Worm (Caenorhabditis elegans) whole organism, L2 larva: ENCODE measurements around the gene clc-33.

Source experiments
- F13H6.1 ChIP-seq: sonication (generic microtip); optimal IDR thresholded peaks from 2 replicates; lab custom pipeline; 2016; ENCODE audit warnings: missing genetic modification characterization, missing compliant biosample characterization
- ZK546.5 ChIP-seq: sonication (generic microtip); optimal IDR thresholded peaks from 2 replicates; lab custom pipeline; 2017; ENCODE audit warnings: missing biosample characterization, missing genetic modification characterization
- aly-2 ChIP-seq: fragments of 150-350 bp; optimal IDR thresholded peaks from 2 replicates; lab custom pipeline; 2014; ENCODE audit warnings: missing biosample characterization, missing genetic modification characterization
- ama-1 ChIP-seq: fragments of 150-350 bp; optimal IDR thresholded peaks from 2 replicates; lab custom pipeline; 2018; ENCODE audit warnings: inconsistent platforms
- elt-1 ChIP-seq: fragments of 150-350 bp; optimal IDR thresholded peaks from 2 replicates; lab custom pipeline; 2014; ENCODE audit warnings: missing biosample characterization, missing genetic modification characterization
- mbf-1 ChIP-seq: sonication (generic microtip); optimal IDR thresholded peaks from 2 replicates; lab custom pipeline; 2017; ENCODE audit warnings: missing biosample characterization, missing genetic modification characterization
- nhr-11 ChIP-seq: fragments of 150-350 bp; optimal IDR thresholded peaks from 2 replicates; lab custom pipeline; 2014; ENCODE audit warnings: missing biosample characterization, missing genetic modification characterization
- nhr-12 ChIP-seq: fragments of 150-350 bp; optimal IDR thresholded peaks from 2 replicates; lab custom pipeline; 2014; ENCODE audit warnings: missing biosample characterization, missing genetic modification characterization
- peb-1 ChIP-seq: fragments of 150-350 bp; optimal IDR thresholded peaks from 2 replicates; lab custom pipeline; 2014; ENCODE audit warnings: missing biosample characterization, missing genetic modification characterization
- ztf-11 ChIP-seq: sonication (generic microtip); optimal IDR thresholded peaks from 2 replicates; lab custom pipeline; 2017; ENCODE audit warnings: missing biosample characterization, missing genetic modification characterization

ce11 chrII:838414-838813 lies 1.8 kb upstream of the clc-33 start, which contains the start of gene F28A10.8:
- no peak for TF ChIP-seq ZK546.5 (tag; lab: Kevin White, UChicago)
- TF ChIP-seq elt-1 (tag; lab: Kevin White, UChicago), result no peak
- TF ChIP-seq ama-1, result no peak
- no peak for TF ChIP-seq nhr-11
- no peak for TF ChIP-seq nhr-12 (tag; lab: Kevin White, UChicago)
- no peak for TF ChIP-seq mbf-1 (tag; lab: Kevin White, UChicago)
- TF ChIP-seq peb-1 (tag; lab: Kevin White, UChicago), result no peak
- TF ChIP-seq aly-2 (tag; lab: Kevin White, UChicago), result no peak
- TF ChIP-seq ztf-11 (tag; lab: Kevin White, UChicago), result no peak
- TF ChIP-seq F13H6.1 (tag; lab: Kevin White, UChicago), result no peak
